Fruit fly (Drosophila melanogaster) whole organism, embryonic: ENCODE measurements around the gene Zdhhc8.

Experiments used
- Ada2b ChIP-seq: fragments of 200-800 bp; sonication (Bioruptor generic); IDR thresholded peaks from 2 replicates; pipeline ENCODE4 v1.3.6; 2022; ENCODE audit warnings: missing biosample characterization, missing genetic modification characterization
- Aef1 ChIP-seq: fragments of 200-800 bp; sonication (Bioruptor generic); IDR thresholded peaks from 3 replicates; pipeline ENCODE4 v1.3.6; 2022; ENCODE audit warnings: missing biosample characterization, missing genetic modification characterization
- CG10565 ChIP-seq: fragments of 200-800 bp; sonication (Bioruptor generic); optimal IDR thresholded peaks from 3 replicates; lab custom pipeline; 2016; ENCODE audit warnings: missing biosample characterization, mild to moderate bottlenecking, missing genetic modification characterization
- CG13624 ChIP-seq: fragments of 200-800 bp; sonication (Bioruptor generic); optimal IDR thresholded peaks from 2 replicates; lab custom pipeline; 2016; ENCODE audit warnings: missing biosample characterization, missing genetic modification characterization
- CG17612 ChIP-seq: fragments of 200-800 bp; sonication (Bioruptor generic); IDR thresholded peaks from 2 replicates; pipeline ENCODE4 v1.3.6; 2022; ENCODE audit warnings: missing biosample characterization, missing genetic modification characterization
- CG2202 ChIP-seq: fragments of 200-800 bp; sonication (Bioruptor generic); optimal IDR thresholded peaks from 2 replicates; lab custom pipeline; 2018; ENCODE audit warnings: missing biosample characterization, mild to moderate bottlenecking, missing genetic modification characterization
- CG2875 ChIP-seq: fragments of 200-800 bp; sonication (Bioruptor generic); optimal IDR thresholded peaks from 2 replicates; lab custom pipeline; 2017; ENCODE audit warnings: missing biosample characterization, mild to moderate bottlenecking, missing genetic modification characterization, missing genetic modification reagents
- CG31441 ChIP-seq: fragments of 200-800 bp; sonication (Bioruptor generic); IDR thresholded peaks from 2 replicates; pipeline ENCODE4 v1.3.6; 2022; ENCODE audit warnings: missing biosample characterization, missing genetic modification characterization
- CG33557 ChIP-seq: fragments of 200-800 bp; sonication (Bioruptor generic); optimal IDR thresholded peaks from 2 replicates; lab custom pipeline; 2019; ENCODE audit warnings: missing biosample characterization, mild to moderate bottlenecking, missing genetic modification characterization, moderate library complexity
- CG43689 ChIP-seq: fragments of 200-800 bp; sonication (Bioruptor generic); IDR thresholded peaks from 2 replicates; pipeline ENCODE4 v1.3.6; 2022; ENCODE audit warnings: missing biosample characterization, missing genetic modification characterization
- CG4854 ChIP-seq: fragments of 200-800 bp; sonication (Bioruptor generic); optimal IDR thresholded peaks from 2 replicates; lab custom pipeline; 2016; ENCODE audit warnings: missing biosample characterization, missing genetic modification characterization, inconsistent platforms
- D19A ChIP-seq: fragments of 200-800 bp; optimal IDR thresholded peaks from 3 replicates; lab custom pipeline; 2019; ENCODE audit warnings: missing biosample characterization, mild to moderate bottlenecking, missing genetic modification characterization, moderate library complexity
- Deaf1 ChIP-seq: fragments of 200-800 bp; optimal IDR thresholded peaks from 3 replicates; lab custom pipeline; 2019; ENCODE audit warnings: missing biosample characterization, mild to moderate bottlenecking, missing genetic modification characterization, moderate library complexity
- Dip2 ChIP-seq: fragments of 200-800 bp; sonication (Bioruptor generic); IDR thresholded peaks from 2 replicates; pipeline ENCODE4 v1.3.6; 2022; ENCODE audit warnings: missing biosample characterization, missing genetic modification characterization
- Dll ChIP-seq: fragments of 200-800 bp; sonication (Bioruptor generic); IDR thresholded peaks from 4 replicates; pipeline ENCODE4 v1.3.6; 2022; ENCODE audit warnings: missing biosample characterization, missing genetic modification characterization; ENCODE audit not compliant: partially characterized antibody
- Fer2 ChIP-seq: fragments of 200-800 bp; sonication (Bioruptor generic); optimal IDR thresholded peaks from 2 replicates; lab custom pipeline; 2018; ENCODE audit warnings: missing biosample characterization, mild to moderate bottlenecking, missing genetic modification characterization, moderate library complexity
- Hsf ChIP-seq: fragments of 200-800 bp; sonication (Bioruptor generic); optimal IDR thresholded peaks from 3 replicates; lab custom pipeline; 2016; ENCODE audit warnings: missing biosample characterization, missing genetic modification characterization
- Lim3 ChIP-seq: fragments of 200-800 bp; sonication (Bioruptor generic); IDR thresholded peaks from 2 replicates; pipeline ENCODE4 v1.3.6; 2022; ENCODE audit warnings: missing biosample characterization, missing genetic modification characterization
- Lpt ChIP-seq: fragments of >200 bp; optimal IDR thresholded peaks from 2 replicates; lab custom pipeline; 2018; ENCODE audit warnings: missing biosample characterization, missing genetic modification characterization
- Mad ChIP-seq: fragments of 200-800 bp; sonication (Bioruptor generic); optimal IDR thresholded peaks from 2 replicates; lab custom pipeline; 2016; ENCODE audit warnings: missing biosample characterization, missing genetic modification characterization
- NC2α ChIP-seq: fragments of 200-800 bp; sonication (Bioruptor generic); optimal IDR thresholded peaks from 2 replicates; lab custom pipeline; 2016; ENCODE audit warnings: missing biosample characterization, missing genetic modification characterization
- NfI ChIP-seq: fragments of 200-800 bp; sonication (Bioruptor generic); optimal IDR thresholded peaks from 3 replicates; lab custom pipeline; 2018; ENCODE audit warnings: missing biosample characterization, mild to moderate bottlenecking, missing genetic modification characterization, moderate library complexity
- Scr ChIP-seq: fragments of 200-800 bp; sonication (Bioruptor generic); IDR thresholded peaks from 2 replicates; pipeline ENCODE4 v1.3.6; 2022; ENCODE audit warnings: missing biosample characterization, missing genetic modification characterization; ENCODE audit not compliant: partially characterized antibody
- Vsx1 ChIP-seq: fragments of 200-800 bp; sonication (Bioruptor generic); optimal IDR thresholded peaks from 2 replicates; lab custom pipeline; 2017; ENCODE audit warnings: missing biosample characterization, mild to moderate bottlenecking, missing genetic modification characterization, missing genetic modification reagents
- Xbp1 ChIP-seq: fragments of 200-800 bp; sonication (Bioruptor generic); optimal IDR thresholded peaks from 3 replicates; lab custom pipeline; 2016; ENCODE audit warnings: missing biosample characterization, mild to moderate bottlenecking, missing genetic modification characterization
- ac ChIP-seq: fragments of 200-800 bp; sonication (Bioruptor generic); optimal IDR thresholded peaks from 3 replicates; lab custom pipeline; 2017; ENCODE audit warnings: missing biosample characterization, mild to moderate bottlenecking, missing genetic modification characterization
- amos ChIP-seq: fragments of 200-800 bp; sonication (Bioruptor generic); IDR thresholded peaks from 2 replicates; pipeline ENCODE4 v1.3.6; 2022; ENCODE audit warnings: missing biosample characterization, missing genetic modification characterization; ENCODE audit not compliant: partially characterized antibody
- ash1 ChIP-seq: fragments of 200-800 bp; sonication (Bioruptor generic); optimal IDR thresholded peaks from 2 replicates; lab custom pipeline; 2018; ENCODE audit warnings: missing biosample characterization, mild to moderate bottlenecking, missing genetic modification characterization
- az2 ChIP-seq: fragments of 200-800 bp; sonication (Bioruptor generic); optimal IDR thresholded peaks from 3 replicates; lab custom pipeline; 2016; ENCODE audit warnings: missing biosample characterization, missing genetic modification characterization
- chn ChIP-seq: fragments of 200-800 bp; sonication (Bioruptor generic); optimal IDR thresholded peaks from 2 replicates; lab custom pipeline; 2016; ENCODE audit warnings: missing biosample characterization, missing genetic modification characterization
- cwo ChIP-seq: fragments of 200-800 bp; sonication (Bioruptor generic); optimal IDR thresholded peaks from 3 replicates; lab custom pipeline; 2017; ENCODE audit warnings: missing biosample characterization, missing genetic modification characterization, mild to moderate bottlenecking, moderate library complexity, missing genetic modification reagents
- en ChIP-seq: fragments of 200-800 bp; sonication (Bioruptor generic); optimal IDR thresholded peaks from 2 replicates; lab custom pipeline; 2016; ENCODE audit warnings: missing biosample characterization, missing genetic modification characterization
- gcm2 ChIP-seq: fragments of 200-800 bp; sonication (Bioruptor generic); optimal IDR thresholded peaks from 2 replicates; lab custom pipeline; 2016; ENCODE audit warnings: missing biosample characterization, missing genetic modification characterization
- grn ChIP-seq: fragments of 200-800 bp; sonication (Bioruptor generic); optimal IDR thresholded peaks from 3 replicates; lab custom pipeline; 2017; ENCODE audit warnings: missing biosample characterization, missing genetic modification characterization
- ind ChIP-seq: fragments of 200-800 bp; sonication (Bioruptor generic); optimal IDR thresholded peaks from 3 replicates; lab custom pipeline; 2016; ENCODE audit warnings: missing biosample characterization, missing genetic modification characterization
- lbe ChIP-seq: fragments of 200-800 bp; sonication (Bioruptor generic); optimal IDR thresholded peaks from 2 replicates; lab custom pipeline; 2016; ENCODE audit warnings: missing biosample characterization, mild to moderate bottlenecking, missing genetic modification characterization
- lov ChIP-seq, 2 experiments: fragments of 200-800 bp in 1 of 2; fragments of >200 bp in 1 of 2; sonication (Bioruptor generic) in 1 of 2; IDR thresholded peaks in 1 of 2; optimal IDR thresholded peaks in 1 of 2; 2 replicates in 1 of 2; 3 replicates in 1 of 2; pipeline versions ENCODE4 v1.3.6 to Lab custom; 2017 to 2022; ENCODE audit warnings: missing biosample characterization in 1 of 2, missing genetic modification characterization in 1 of 2
- onecut ChIP-seq: fragments of 200-800 bp; sonication (Bioruptor generic); IDR thresholded peaks from 2 replicates; pipeline ENCODE4 v1.3.6; 2022; ENCODE audit warnings: missing biosample characterization, missing genetic modification characterization
- peb ChIP-seq: fragments of 200-800 bp; sonication (Bioruptor generic); IDR thresholded peaks from 2 replicates; pipeline ENCODE4 v1.3.6; 2022; ENCODE audit warnings: missing biosample characterization, missing genetic modification characterization
- pum ChIP-seq: fragments of 200-800 bp; sonication (Bioruptor generic); optimal IDR thresholded peaks from 2 replicates; lab custom pipeline; 2016; ENCODE audit warnings: missing biosample characterization, missing genetic modification characterization
- sima ChIP-seq: fragments of 200-800 bp; sonication (Bioruptor generic); optimal IDR thresholded peaks from 2 replicates; lab custom pipeline; 2016; ENCODE audit warnings: missing biosample characterization, missing genetic modification characterization
- sna ChIP-seq: fragments of 200-800 bp; sonication (Bioruptor generic); IDR thresholded peaks from 2 replicates; pipeline ENCODE4 v1.3.6; 2022; ENCODE audit warnings: missing biosample characterization, missing genetic modification characterization; ENCODE audit not compliant: partially characterized antibody
- ssp ChIP-seq: fragments of 200-800 bp; sonication (Bioruptor generic); IDR thresholded peaks from 2 replicates; pipeline ENCODE4 v1.3.6; 2022; ENCODE audit warnings: missing biosample characterization, missing genetic modification characterization
- stwl ChIP-seq: fragments of 200-800 bp; sonication (Bioruptor generic); optimal IDR thresholded peaks from 3 replicates; lab custom pipeline; 2018; ENCODE audit warnings: missing biosample characterization, mild to moderate bottlenecking, missing genetic modification characterization, moderate library complexity
- tgo ChIP-seq: fragments of 200-800 bp; sonication (Bioruptor generic); IDR thresholded peaks from 3 replicates; pipeline ENCODE4 v1.3.6; 2022; ENCODE audit warnings: missing biosample characterization, missing genetic modification characterization
- tin ChIP-seq: fragments of 200-800 bp; sonication (Bioruptor generic); optimal IDR thresholded peaks from 3 replicates; lab custom pipeline; 2016; ENCODE audit warnings: missing biosample characterization, missing genetic modification characterization
- twi ChIP-seq: fragments of 200-800 bp; optimal IDR thresholded peaks from 2 replicates; lab custom pipeline; 2019; ENCODE audit warnings: missing biosample characterization, mild to moderate bottlenecking, missing genetic modification characterization, moderate library complexity
- wor ChIP-seq: fragments of 200-800 bp; sonication (Bioruptor generic); IDR thresholded peaks from 2 replicates; pipeline ENCODE4 v1.3.6; 2022; ENCODE audit warnings: missing biosample characterization, missing genetic modification characterization

Gene Zdhhc8

DNA sequence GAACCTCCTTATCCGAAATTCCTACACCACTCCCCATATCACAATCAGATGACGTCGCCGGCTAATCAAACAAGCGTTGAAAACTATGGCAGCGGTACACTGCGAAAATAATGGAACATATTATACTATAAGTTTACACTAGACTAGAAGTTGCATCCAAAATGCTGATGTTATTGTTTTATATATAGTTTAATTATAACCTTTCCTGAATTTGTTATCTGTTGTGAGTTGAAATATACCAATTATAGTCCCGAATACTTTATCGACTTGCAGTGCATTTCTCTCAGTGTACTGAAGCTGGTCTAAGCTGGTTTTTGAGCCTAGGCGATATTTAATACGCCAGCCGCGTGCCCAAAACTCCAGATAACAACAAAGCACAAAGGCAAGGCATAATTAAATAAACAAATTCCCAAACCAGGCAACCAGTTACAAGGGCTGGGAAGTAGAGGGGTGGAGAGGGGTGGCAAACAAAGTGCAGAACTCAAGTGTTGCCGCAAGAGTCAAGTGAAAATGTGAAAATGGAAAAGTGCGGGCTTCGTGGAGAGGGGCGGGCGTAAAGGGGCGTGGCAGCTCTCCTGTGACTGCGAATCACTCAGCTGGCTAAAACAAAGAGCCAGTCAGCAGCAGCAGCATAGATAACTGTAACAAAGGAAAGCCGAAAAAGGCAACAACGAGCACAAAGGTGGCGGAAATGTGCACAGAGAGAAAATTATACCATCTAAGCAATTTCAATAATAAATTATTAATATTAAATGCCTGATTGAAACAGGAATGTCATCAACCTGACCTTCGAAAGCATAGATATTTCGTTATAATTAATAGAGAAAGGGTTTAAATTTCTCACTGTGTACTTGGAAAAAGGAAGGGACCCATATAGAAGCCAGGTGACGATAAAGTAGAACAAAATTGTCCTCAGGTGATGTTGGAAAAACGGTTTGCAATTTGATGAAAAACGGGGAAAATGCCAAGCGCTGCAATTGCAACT is 3.6 kb downstream of the Zdhhc8 start (continued):
- no peak for TF ChIP-seq sna
- peak; percentile 44 for TF ChIP-seq onecut (GFP tag; lab: Robert Waterston, UW)
- peak; percentile 75 for TF ChIP-seq az2
- peak; percentile 73 for TF ChIP-seq CG31441
- peak; percentile 64 for TF ChIP-seq gcm2 (GFP tag; lab: Kevin White, UChicago)
- peak; percentile 38 for TF ChIP-seq Mad (GFP tag; lab: Kevin White, UChicago)
- 0 out of 2 replicates have a peak, but pooled peaks have one; percentile 39 for TF ChIP-seq CG43689 (GFP tag; lab: Robert Waterston, UW)
- TF ChIP-seq ind (GFP tag; lab: Kevin White, UChicago) = peak; percentile 81
- TF ChIP-seq tgo (GFP tag; lab: Robert Waterston, UW) = peak; percentile 78
- peak; percentile 60 for TF ChIP-seq wor (GFP tag; lab: Robert Waterston, UW)
- TF ChIP-seq CG10565 (GFP tag; lab: Kevin White, UChicago) = no peak
- TF ChIP-seq Aef1 = peak; percentile 74; the same call in 2 of the 3 replicates
- TF ChIP-seq CG2202 (tag; lab: Kevin White, UChicago) = no peak
- TF ChIP-seq lbe (GFP tag; lab: Kevin White, UChicago) = no peak
- peak; percentile 86 for TF ChIP-seq Ada2b (GFP tag; lab: Robert Waterston, UW)
- peak; percentile 61 for TF ChIP-seq CG4854
- TF ChIP-seq en (GFP tag; lab: Kevin White, UChicago) = peak; percentile 17
- peak; percentile 54 for TF ChIP-seq chn (GFP tag; lab: Kevin White, UChicago)
- no peak for TF ChIP-seq lov (optimal IDR thresholded peaks at IDR 0.05; lab: Kevin White, UChicago)
- 0 out of 3 replicates have a peak, but pooled peaks have one; percentile 63 for TF ChIP-seq lov (GFP tag; IDR thresholded peaks at IDR 0.05; lab: Robert Waterston, UW)
- no peak for TF ChIP-seq Lpt
- TF ChIP-seq pum (GFP tag; lab: Kevin White, UChicago) = peak; percentile 64
- peak; percentile 80 for TF ChIP-seq Vsx1
- no peak for TF ChIP-seq amos (GFP tag; lab: Robert Waterston, UW)
- TF ChIP-seq Scr = no peak
- TF ChIP-seq ac (GFP tag; lab: Kevin White, UChicago) = peak; percentile 11
- peak; percentile 73 for TF ChIP-seq tin (GFP tag; lab: Kevin White, UChicago)
- TF ChIP-seq Deaf1 (tag; lab: Kevin White, UChicago) = peak; percentile 66
- TF ChIP-seq CG2875 (GFP tag; lab: Kevin White, UChicago) = peak; percentile 66
- peak; percentile 76 for TF ChIP-seq Hsf (GFP tag; lab: Kevin White, UChicago)
- TF ChIP-seq stwl = no peak
- peak; percentile 77 for TF ChIP-seq CG13624 (GFP tag; lab: Kevin White, UChicago)
- no peak for TF ChIP-seq Dip2
- no peak for TF ChIP-seq Dll
- TF ChIP-seq ssp (GFP tag; lab: Robert Waterston, UW) = peak; percentile 50
- no peak for TF ChIP-seq ash1
- peak; percentile 88 for TF ChIP-seq cwo
- TF ChIP-seq Xbp1 (GFP tag; lab: Kevin White, UChicago) = peak; percentile 84
- peak; percentile 14 for TF ChIP-seq NC2α (GFP tag; lab: Kevin White, UChicago)
- peak; percentile 50; the same call in 1 of the 2 replicates for TF ChIP-seq CG17612 (GFP tag; lab: Robert Waterston, UW)
- peak; percentile 22 for TF ChIP-seq grn (GFP tag; lab: Kevin White, UChicago)
- TF ChIP-seq NfI (GFP tag; lab: Kevin White, UChicago) = peak; percentile 80
- TF ChIP-seq Fer2 (tag; lab: Kevin White, UChicago) = peak; percentile 61
- TF ChIP-seq CG33557 = no peak
- TF ChIP-seq peb = peak; percentile 35; the same call in 1 of the 2 replicates
- peak; percentile 31 for TF ChIP-seq twi (tag; lab: Kevin White, UChicago)
- TF ChIP-seq D19A (tag; lab: Kevin White, UChicago) = peak; percentile 77
- no peak for TF ChIP-seq sima (GFP tag; lab: Kevin White, UChicago)
- TF ChIP-seq Lim3 (GFP tag; lab: Robert Waterston, UW) = 0 out of 2 replicates have a peak, but pooled peaks have one; percentile 27
